Worm (Caenorhabditis elegans) whole organism, early embryonic: ENCODE data around the gene magu-1.

Experiments used
- B0310.2 ChIP-seq: sonication (generic microtip); optimal IDR thresholded peaks from 2 replicates; lab custom pipeline; 2016; ENCODE audit warnings: mild to moderate bottlenecking, missing genetic modification characterization, missing compliant biosample characterization
- F13C5.2 ChIP-seq: sonication (generic microtip); optimal IDR thresholded peaks from 2 replicates; lab custom pipeline; 2017; ENCODE audit warnings: mild to moderate bottlenecking, missing genetic modification characterization, inconsistent platforms, missing compliant biosample characterization
- ama-1 ChIP-seq: fragments of 150-350 bp; optimal IDR thresholded peaks from 2 replicates; lab custom pipeline; 2014
- ceh-13 ChIP-seq: fragments of 200-800 bp; sonication (Bioruptor generic); optimal IDR thresholded peaks from 2 replicates; lab custom pipeline; 2018; ENCODE audit warnings: mild to moderate bottlenecking, missing genetic modification characterization, missing compliant biosample characterization
- ceh-36 ChIP-seq: sonication (generic microtip); optimal IDR thresholded peaks from 2 replicates; lab custom pipeline; 2016; ENCODE audit warnings: missing genetic modification characterization, inconsistent platforms, missing compliant biosample characterization
- ets-7 ChIP-seq: sonication (generic microtip); optimal IDR thresholded peaks from 2 replicates; lab custom pipeline; 2016; ENCODE audit warnings: missing genotype, missing genetic modification characterization, missing compliant biosample characterization
- flt-1 ChIP-seq: fragments of 200-800 bp; sonication (Bioruptor generic); IDR thresholded peaks from 2 replicates; pipeline ENCODE4 v1.3.6; 2022; ENCODE audit warnings: missing genetic modification characterization, missing compliant biosample characterization
- hmbx-1 ChIP-seq: sonication (generic microtip); optimal IDR thresholded peaks from 2 replicates; lab custom pipeline; 2016; ENCODE audit warnings: mild to moderate bottlenecking, missing genetic modification characterization, missing compliant biosample characterization
- hnd-1 ChIP-seq: sonication (generic microtip); optimal IDR thresholded peaks from 2 replicates; lab custom pipeline; 2016; ENCODE audit warnings: missing genetic modification characterization, missing compliant biosample characterization
- sea-1 ChIP-seq: fragments of 200-800 bp; sonication (Bioruptor generic); conservative IDR thresholded peaks from 2 replicates; pipeline ENCODE4 v1.3.6; 2022; ENCODE audit warnings: missing genetic modification characterization, missing compliant biosample characterization
- tbx-37 ChIP-seq: fragments of 200-800 bp; sonication (Bioruptor generic); conservative IDR thresholded peaks from 2 replicates; pipeline ENCODE4 v1.3.6; 2022; ENCODE audit warnings: missing genetic modification reagents, missing genetic modification characterization, missing compliant biosample characterization

ce11 chrIII:429038-429437 is 42.5 kb downstream of the magu-1 start, which contains the start of gene cec-8:
- TF ChIP-seq flt-1 (GFP tag; lab: Robert Waterston, UW) = no peak
- no peak for TF ChIP-seq hmbx-1
- no peak for TF ChIP-seq hnd-1 (tag; lab: Kevin White, UChicago)
- no peak for TF ChIP-seq ama-1 (lab: Kevin White, UChicago)
- no peak for TF ChIP-seq ceh-13 (GFP tag; lab: Kevin White, UChicago)
- no peak for TF ChIP-seq F13C5.2 (tag; lab: Kevin White, UChicago)
- no peak for TF ChIP-seq tbx-37 (GFP tag; lab: Robert Waterston, UW)
- TF ChIP-seq ceh-36 (tag; lab: Kevin White, UChicago) = no peak
- TF ChIP-seq ets-7 (tag; lab: Kevin White, UChicago) = no peak
- no peak for TF ChIP-seq B0310.2 (tag; lab: Kevin White, UChicago)
- no peak for TF ChIP-seq sea-1 (GFP tag; lab: Robert Waterston, UW)
